Fruit fly (Drosophila melanogaster): Measurements from ENCODE around the gene RpS21.

Gene RpS21

dm6 chr2L:2872309-2872932 is 16.6 kb downstream of the RpS21 start (continued):
- TF ChIP-seq CG33213 (GFP tag; optimal IDR thresholded peaks at IDR 0.05): no peak
- peak; percentile 55 for TF ChIP-seq D19A (tag; optimal IDR thresholded peaks at IDR 0.05)
- peak; percentile 5 for TF ChIP-seq CG10267 (tag; optimal IDR thresholded peaks at IDR 0.05)
- peak; percentile 67 for TF ChIP-seq CG10209 (GFP tag; optimal IDR thresholded peaks at IDR 0.05)
- 0 out of 3 replicates have a peak, but pooled peaks have one; percentile 43 for TF ChIP-seq so (GFP tag; IDR thresholded peaks at IDR 0.05)
- TF ChIP-seq exex (tag; optimal IDR thresholded peaks at IDR 0.05): peak; percentile 2
- no peak for TF ChIP-seq dan (GFP tag; IDR thresholded peaks at IDR 0.05)
- TF ChIP-seq row (GFP tag; IDR thresholded peaks at IDR 0.05): peak; percentile 61
- no peak for TF ChIP-seq Nf-YA (GFP tag; IDR thresholded peaks at IDR 0.05)
- 0 out of 2 replicates have a peak, but pooled peaks have one; percentile 13 for TF ChIP-seq gsb (GFP tag; IDR thresholded peaks at IDR 0.05)
- peak; percentile 38 for TF ChIP-seq CG17829 (tag; optimal IDR thresholded peaks at IDR 0.05)
- TF ChIP-seq Camta (GFP tag; optimal IDR thresholded peaks at IDR 0.05): no peak
- peak; percentile 30 for TF ChIP-seq nau (GFP tag; optimal IDR thresholded peaks at IDR 0.05)
- TF ChIP-seq CG8924 (tag; optimal IDR thresholded peaks at IDR 0.05): peak; percentile 41
- 0 out of 2 replicates have a peak, but pooled peaks have one; percentile 27 for TF ChIP-seq bowl (GFP tag; IDR thresholded peaks at IDR 0.05)
- TF ChIP-seq CG9797 (GFP tag; optimal IDR thresholded peaks at IDR 0.05): no peak
- no peak for TF ChIP-seq CG7928 (GFP tag; optimal IDR thresholded peaks at IDR 0.05)
- peak; percentile 61 for TF ChIP-seq CG10274 (GFP tag; optimal IDR thresholded peaks at IDR 0.05)
- peak; percentile 52 for TF ChIP-seq grau (tag; optimal IDR thresholded peaks at IDR 0.05)
- peak; percentile 45 for TF ChIP-seq CG13424 (tag; optimal IDR thresholded peaks at IDR 0.05)
- TF ChIP-seq CoRest (tag; optimal IDR thresholded peaks at IDR 0.05): peak; percentile 55
- TF ChIP-seq Sox100B (GFP tag; optimal IDR thresholded peaks at IDR 0.05): peak; percentile 19
- TF ChIP-seq Ssrp (tag; optimal IDR thresholded peaks at IDR 0.05): peak; percentile 16
- TF ChIP-seq cwo (GFP tag; optimal IDR thresholded peaks at IDR 0.05): peak; percentile 71
- TF ChIP-seq HLH4C (GFP tag; IDR thresholded peaks at IDR 0.05; ENCODE audit: partially characterized antibody): no peak
- peak; percentile 15 for TF ChIP-seq CG12219 (GFP tag; optimal IDR thresholded peaks at IDR 0.05)
- TF ChIP-seq CG8765 (GFP tag; IDR thresholded peaks at IDR 0.05): no peak
- peak; percentile 61 for TF ChIP-seq CG12769 (tag; optimal IDR thresholded peaks at IDR 0.05)
- peak; percentile 9 for TF ChIP-seq ftz-f1 (GFP tag; optimal IDR thresholded peaks at IDR 0.05)
- peak; percentile 72 for TF ChIP-seq CG7839 (tag; optimal IDR thresholded peaks at IDR 0.05)
- peak; percentile 4 for TF ChIP-seq twi (tag; optimal IDR thresholded peaks at IDR 0.05)
- 0 out of 2 replicates have a peak, but pooled peaks have one; percentile 19 for TF ChIP-seq CG3847 (GFP tag; IDR thresholded peaks at IDR 0.05)
- TF ChIP-seq CG3407 (GFP tag; optimal IDR thresholded peaks at IDR 0.05): no peak
- TF ChIP-seq zf30C (GFP tag; optimal IDR thresholded peaks at IDR 0.05): no peak
- TF ChIP-seq nerfin-1 (tag; optimal IDR thresholded peaks at IDR 0.05): no peak
- TF ChIP-seq TFAM (GFP tag; optimal IDR thresholded peaks at IDR 0.05): no peak
- TF ChIP-seq CG11504 (tag; optimal IDR thresholded peaks at IDR 0.05): peak; percentile 50
- TF ChIP-seq CG2712 (tag; optimal IDR thresholded peaks at IDR 0.05): peak; percentile 29
- TF ChIP-seq CG10462 (GFP tag; optimal IDR thresholded peaks at IDR 0.05): no peak
- no peak for TF ChIP-seq hth (optimal IDR thresholded peaks at IDR 0.05)
- TF ChIP-seq sug (tag; optimal IDR thresholded peaks at IDR 0.05): peak; percentile 55
- peak; percentile 19 for TF ChIP-seq phol (tag; optimal IDR thresholded peaks at IDR 0.05)
- no peak for TF ChIP-seq CG16779 (GFP tag; IDR thresholded peaks at IDR 0.05)
- TF ChIP-seq CG13296 (GFP tag; optimal IDR thresholded peaks at IDR 0.05): peak; percentile 55
- no peak for TF ChIP-seq CG9215 (GFP tag; IDR thresholded peaks at IDR 0.05)
- TF ChIP-seq Atf6 (GFP tag; IDR thresholded peaks at IDR 0.05): peak; percentile 72
- TF ChIP-seq prd (optimal IDR thresholded peaks at IDR 0.05): no peak
- TF ChIP-seq prd (GFP tag; IDR thresholded peaks at IDR 0.05): peak; percentile 31; the same call in 1 of the 3 replicates
- TF ChIP-seq NfI (GFP tag; optimal IDR thresholded peaks at IDR 0.05): peak; percentile 32
- no peak for TF ChIP-seq Bteb2 (GFP tag; optimal IDR thresholded peaks at IDR 0.05)

All from whole organism, embryonic.